Fruit fly (Drosophila melanogaster) whole organism, embryonic: ENCODE data around the gene pdm2.

ENCODE experiments used
- Adf1 ChIP-seq: fragments of 200-800 bp; sonication (Bioruptor generic); IDR thresholded peaks from 2 replicates; pipeline ENCODE4 v1.3.6; 2022; ENCODE audit warnings: missing biosample characterization, missing genetic modification characterization
- Bdp1 ChIP-seq: fragments of 200-800 bp; sonication (Bioruptor generic); optimal IDR thresholded peaks from 3 replicates; lab custom pipeline; 2016; ENCODE audit warnings: missing biosample characterization, missing genetic modification characterization
- CG10431 ChIP-seq: fragments of 200-800 bp; sonication (Bioruptor generic); optimal IDR thresholded peaks from 3 replicates; lab custom pipeline; 2018; ENCODE audit warnings: missing biosample characterization, mild to moderate bottlenecking, missing genetic modification characterization
- CG10462 ChIP-seq: fragments of 200-800 bp; sonication (Bioruptor generic); optimal IDR thresholded peaks from 2 replicates; lab custom pipeline; 2016; ENCODE audit warnings: missing biosample characterization, missing genetic modification characterization
- CG11085 ChIP-seq: fragments of 200-800 bp; sonication (Bioruptor generic); IDR thresholded peaks from 2 replicates; pipeline ENCODE4 v1.3.6; 2022; ENCODE audit warnings: missing biosample characterization, missing genetic modification characterization
- CG13775 ChIP-seq: fragments of 200-800 bp; sonication (Bioruptor generic); optimal IDR thresholded peaks from 3 replicates; lab custom pipeline; 2017; ENCODE audit warnings: missing biosample characterization, mild to moderate bottlenecking, missing genetic modification characterization
- CG14667 ChIP-seq: fragments of 200-800 bp; sonication (Bioruptor generic); IDR thresholded peaks from 2 replicates; pipeline ENCODE4 v1.3.6; 2022; ENCODE audit warnings: missing biosample characterization, missing genetic modification characterization
- CG17912 ChIP-seq: fragments of 200-800 bp; sonication (Bioruptor generic); optimal IDR thresholded peaks from 2 replicates; lab custom pipeline; 2018; ENCODE audit warnings: missing biosample characterization, mild to moderate bottlenecking, missing genetic modification characterization
- CG30431 ChIP-seq: fragments of 200-800 bp; sonication (Bioruptor generic); optimal IDR thresholded peaks from 2 replicates; lab custom pipeline; 2017; ENCODE audit warnings: missing biosample characterization, missing genetic modification characterization
- CG31388 ChIP-seq: fragments of 200-800 bp; sonication (Bioruptor generic); optimal IDR thresholded peaks from 2 replicates; lab custom pipeline; 2016; ENCODE audit warnings: missing biosample characterization, missing genetic modification characterization
- CG34422 ChIP-seq: fragments of 200-800 bp; sonication (Bioruptor generic); IDR thresholded peaks from 3 replicates; pipeline ENCODE4 v1.3.6; 2022; ENCODE audit warnings: missing biosample characterization, missing genetic modification characterization
- CG4707 ChIP-seq: fragments of 200-800 bp; sonication (Bioruptor generic); optimal IDR thresholded peaks from 2 replicates; lab custom pipeline; 2018; ENCODE audit warnings: missing biosample characterization, mild to moderate bottlenecking, missing genetic modification characterization, moderate library complexity
- CG7372 ChIP-seq: fragments of 200-800 bp; sonication (Bioruptor generic); IDR thresholded peaks from 2 replicates; pipeline ENCODE4 v1.3.6; 2022; ENCODE audit warnings: missing biosample characterization, missing genetic modification characterization
- CG7786 ChIP-seq: fragments of 200-800 bp; sonication (Bioruptor generic); optimal IDR thresholded peaks from 2 replicates; lab custom pipeline; 2016; ENCODE audit warnings: missing biosample characterization, missing genetic modification characterization
- CG8290 ChIP-seq, 3 experiments: fragments of 200-800 bp; sonication (Bioruptor generic); optimal IDR thresholded peaks; 2 replicates each; lab custom pipeline; 2016 to 2019; ENCODE audit warnings: missing biosample characterization in 3 of 3, missing genetic modification characterization in 3 of 3, mild to moderate bottlenecking in 2 of 3, moderate library complexity in 1 of 3
- CkIIα-i1 ChIP-seq: fragments of 200-800 bp; sonication (Bioruptor generic); IDR thresholded peaks from 2 replicates; pipeline ENCODE4 v1.3.6; 2022; ENCODE audit warnings: missing biosample characterization, missing genetic modification characterization
- Deaf1 ChIP-seq: fragments of 200-800 bp; optimal IDR thresholded peaks from 3 replicates; lab custom pipeline; 2019; ENCODE audit warnings: missing biosample characterization, mild to moderate bottlenecking, missing genetic modification characterization, moderate library complexity
- Fer1 ChIP-seq: fragments of 200-800 bp; sonication (Bioruptor generic); optimal IDR thresholded peaks from 2 replicates; lab custom pipeline; 2017; ENCODE audit warnings: missing biosample characterization, mild to moderate bottlenecking, missing genetic modification characterization
- Hmx ChIP-seq: fragments of 200-800 bp; sonication (Bioruptor generic); optimal IDR thresholded peaks from 2 replicates; lab custom pipeline; 2016; ENCODE audit warnings: missing biosample characterization, missing genetic modification characterization
- Hsf ChIP-seq: fragments of 200-800 bp; sonication (Bioruptor generic); optimal IDR thresholded peaks from 3 replicates; lab custom pipeline; 2016; ENCODE audit warnings: missing biosample characterization, missing genetic modification characterization
- Nf-YB ChIP-seq: fragments of 200-800 bp; sonication (Bioruptor generic); optimal IDR thresholded peaks from 3 replicates; lab custom pipeline; 2019; ENCODE audit warnings: missing biosample characterization, mild to moderate bottlenecking, missing genetic modification characterization, moderate library complexity
- Opbp ChIP-seq: fragments of 200-800 bp; sonication (Bioruptor generic); IDR thresholded peaks from 3 replicates; pipeline ENCODE4 v1.3.6; 2022; ENCODE audit warnings: missing biosample characterization, missing genetic modification characterization; ENCODE audit not compliant: partially characterized antibody
- PHDP ChIP-seq: fragments of 200-800 bp; sonication (Bioruptor generic); optimal IDR thresholded peaks from 3 replicates; lab custom pipeline; 2018; ENCODE audit warnings: missing biosample characterization, mild to moderate bottlenecking, missing genetic modification characterization, moderate library complexity
- Sox100B ChIP-seq: fragments of 200-800 bp; sonication (Bioruptor generic); optimal IDR thresholded peaks from 3 replicates; lab custom pipeline; 2018; ENCODE audit warnings: missing biosample characterization, mild to moderate bottlenecking, missing genetic modification characterization
- Sox102F ChIP-seq: fragments of 200-800 bp; sonication (Bioruptor generic); optimal IDR thresholded peaks from 2 replicates; lab custom pipeline; 2018; ENCODE audit warnings: missing biosample characterization, mild to moderate bottlenecking, missing genetic modification characterization, moderate library complexity
- Trl ChIP-seq, 3 experiments: fragments of >200 bp in 2 of 3; fragments of 200-800 bp in 1 of 3; sonication (Bioruptor generic) in 1 of 3; optimal IDR thresholded peaks; 2 replicates in 1 of 3; 3 replicates in 2 of 3; lab custom pipeline; 2016 to 2017; ENCODE audit warnings: missing biosample characterization in 1 of 3, missing genetic modification characterization in 1 of 3
- ase ChIP-seq: fragments of 200-800 bp; sonication (Bioruptor generic); IDR thresholded peaks from 3 replicates; pipeline ENCODE4 v1.3.6; 2022; ENCODE audit warnings: missing biosample characterization, missing genetic modification characterization
- ash1 ChIP-seq: fragments of 200-800 bp; sonication (Bioruptor generic); optimal IDR thresholded peaks from 2 replicates; lab custom pipeline; 2018; ENCODE audit warnings: missing biosample characterization, mild to moderate bottlenecking, missing genetic modification characterization
- az2 ChIP-seq: fragments of 200-800 bp; sonication (Bioruptor generic); optimal IDR thresholded peaks from 3 replicates; lab custom pipeline; 2016; ENCODE audit warnings: missing biosample characterization, missing genetic modification characterization
- caup ChIP-seq: fragments of 200-800 bp; sonication (Bioruptor generic); optimal IDR thresholded peaks from 3 replicates; lab custom pipeline; 2017; ENCODE audit warnings: missing biosample characterization, mild to moderate bottlenecking, missing genetic modification characterization, moderate library complexity; ENCODE audit not compliant: severe bottlenecking
- corto ChIP-seq: fragments of 200-800 bp; sonication (Bioruptor generic); optimal IDR thresholded peaks from 2 replicates; lab custom pipeline; 2016; ENCODE audit warnings: missing biosample characterization, mild to moderate bottlenecking, missing genetic modification characterization, moderate library complexity
- croc ChIP-seq: fragments of 200-800 bp; sonication (Bioruptor generic); conservative IDR thresholded peaks from 3 replicates; pipeline ENCODE4 v1.3.6; 2022; ENCODE audit warnings: missing biosample characterization, missing genetic modification characterization
- dysf ChIP-seq: fragments of 200-800 bp; sonication (Bioruptor generic); IDR thresholded peaks from 3 replicates; pipeline ENCODE4 v1.3.6; 2022; ENCODE audit warnings: missing biosample characterization, missing genetic modification characterization
- fd3F ChIP-seq: fragments of 200-800 bp; sonication (Bioruptor generic); optimal IDR thresholded peaks from 2 replicates; lab custom pipeline; 2018; ENCODE audit warnings: missing biosample characterization, mild to moderate bottlenecking, missing genetic modification characterization, moderate library complexity
- fd64A ChIP-seq: fragments of 200-800 bp; sonication (Bioruptor generic); optimal IDR thresholded peaks from 3 replicates; lab custom pipeline; 2018; ENCODE audit warnings: missing biosample characterization, mild to moderate bottlenecking, missing genetic modification characterization
- gem ChIP-seq: fragments of 200-800 bp; sonication (Bioruptor generic); optimal IDR thresholded peaks from 2 replicates; lab custom pipeline; 2019; ENCODE audit warnings: missing biosample characterization, mild to moderate bottlenecking, missing genetic modification characterization, moderate library complexity
- gfzf ChIP-seq: fragments of 200-800 bp; sonication (Bioruptor generic); optimal IDR thresholded peaks from 2 replicates; lab custom pipeline; 2016; ENCODE audit warnings: missing biosample characterization, mild to moderate bottlenecking, missing genetic modification characterization, moderate library complexity
- gt ChIP-seq: fragments of 200-800 bp; sonication (Bioruptor generic); IDR thresholded peaks from 2 replicates; pipeline ENCODE4 v1.3.6; 2022; ENCODE audit warnings: missing biosample characterization, missing genetic modification characterization
- inv ChIP-seq: fragments of 200-800 bp; sonication (Bioruptor generic); IDR thresholded peaks from 2 replicates; pipeline ENCODE4 v1.3.6; 2022; ENCODE audit warnings: missing biosample characterization, missing genetic modification characterization; ENCODE audit not compliant: partially characterized antibody
- kay ChIP-seq: fragments of 200-800 bp; sonication (Bioruptor generic); optimal IDR thresholded peaks from 2 replicates; lab custom pipeline; 2016; ENCODE audit warnings: missing biosample characterization, missing genetic modification characterization
- lilli ChIP-seq: fragments of 200-800 bp; sonication (Bioruptor generic); optimal IDR thresholded peaks from 3 replicates; lab custom pipeline; 2016; ENCODE audit warnings: missing biosample characterization, missing genetic modification characterization
- nau ChIP-seq: fragments of 200-800 bp; sonication (Bioruptor generic); optimal IDR thresholded peaks from 3 replicates; lab custom pipeline; 2017; ENCODE audit warnings: missing biosample characterization, mild to moderate bottlenecking, missing genetic modification characterization, missing genetic modification reagents
- nom ChIP-seq: fragments of 200-800 bp; sonication (Bioruptor generic); optimal IDR thresholded peaks from 2 replicates; lab custom pipeline; 2017; ENCODE audit warnings: missing biosample characterization, missing genetic modification characterization, mild to moderate bottlenecking, moderate library complexity, missing genetic modification reagents
- p53 ChIP-seq: fragments of 200-800 bp; sonication (Bioruptor generic); optimal IDR thresholded peaks from 2 replicates; lab custom pipeline; 2016; ENCODE audit warnings: missing biosample characterization, missing genetic modification characterization
- pho ChIP-seq: fragments of 200-800 bp; sonication (Bioruptor generic); optimal IDR thresholded peaks from 2 replicates; lab custom pipeline; 2016; ENCODE audit warnings: missing biosample characterization, missing genetic modification characterization
- toy ChIP-seq: fragments of 200-800 bp; sonication (Bioruptor generic); IDR thresholded peaks from 2 replicates; pipeline ENCODE4 v1.3.6; 2022; ENCODE audit warnings: missing biosample characterization, missing genetic modification characterization
- usp ChIP-seq: fragments of >200 bp; optimal IDR thresholded peaks from 2 replicates; lab custom pipeline; 2017; ENCODE audit warnings: missing biosample characterization, missing genetic modification characterization
- vnd ChIP-seq: fragments of 200-800 bp; sonication (Bioruptor generic); IDR thresholded peaks from 3 replicates; pipeline ENCODE4 v1.3.6; 2022; ENCODE audit warnings: missing biosample characterization, missing genetic modification characterization; ENCODE audit not compliant: partially characterized antibody

Gene pdm2

dm6 chr2L:12718437-12719376 lies 61.7 kb downstream of the pdm2 start, which contains the start of gene MRP (continued):
- TF ChIP-seq nom (GFP tag; lab: Kevin White, UChicago) (no peak), az2 (GFP tag; lab: Kevin White, UChicago) (no peak), Bdp1 (no peak), croc (GFP tag; lab: Robert Waterston, UW) (no peak), PHDP (tag; lab: Kevin White, UChicago) (no peak), gfzf (GFP tag; lab: Kevin White, UChicago) (no peak), Hmx (GFP tag; lab: Kevin White, UChicago) (no peak), CG14667 (GFP tag; lab: Robert Waterston, UW) (no peak), p53 (GFP tag; lab: Kevin White, UChicago) (no peak), CG13775 (GFP tag; lab: Kevin White, UChicago) (no peak), gt (no peak), CG8290 (GFP tag; optimal IDR thresholded peaks at IDR 0.05; lab: Kevin White, UChicago) (no peak), CG8290 (tag; optimal IDR thresholded peaks at IDR 0.05; lab: Kevin White, UChicago) (no peak), CG31388 (GFP tag; lab: Kevin White, UChicago) (no peak), CkIIα-i1 (GFP tag; lab: Robert Waterston, UW) (no peak), corto (GFP tag; lab: Kevin White, UChicago) (no peak), Adf1 (GFP tag; lab: Robert Waterston, UW) (peak; percentile 63), caup (peak; percentile 48), toy (no peak), dysf (GFP tag; lab: Robert Waterston, UW) (no peak), CG34422 (GFP tag; lab: Robert Waterston, UW) (peak; percentile 72; the same call in 1 of the 3 replicates), CG30431 (GFP tag; lab: Kevin White, UChicago) (no peak), CG17912 (GFP tag; lab: Kevin White, UChicago) (no peak), ase (GFP tag; lab: Robert Waterston, UW) (0 out of 3 replicates have a peak, but pooled peaks have one; percentile 37), usp (no peak), vnd (GFP tag; lab: Robert Waterston, UW) (no peak), Deaf1 (tag; lab: Kevin White, UChicago) (peak; percentile 81), Trl (optimal IDR thresholded peaks at IDR 0.05; lab: Kevin White, UChicago) (peak in 1 of 2 experiments; percentile 83), Trl (GFP tag; optimal IDR thresholded peaks at IDR 0.05; lab: Kevin White, UChicago) (no peak), pho (no peak), gem (tag; lab: Kevin White, UChicago) (no peak), ash1 (GFP tag; lab: Kevin White, UChicago) (no peak), Hsf (GFP tag; lab: Kevin White, UChicago) (no peak), nau (GFP tag; lab: Kevin White, UChicago) (no peak), Fer1 (peak; percentile 59), CG11085 (no peak), CG10431 (GFP tag; lab: Kevin White, UChicago) (no peak), Opbp (GFP tag; lab: Robert Waterston, UW) (no peak), CG10462 (GFP tag; lab: Kevin White, UChicago) (no peak), fd64A (GFP tag; lab: Kevin White, UChicago) (no peak), inv (GFP tag; lab: Robert Waterston, UW) (peak; percentile 17; the same call in 1 of the 2 replicates), CG7372 (GFP tag; lab: Robert Waterston, UW) (no peak), kay (no peak), Sox102F (GFP tag; lab: Kevin White, UChicago) (no peak), Nf-YB (GFP tag; lab: Kevin White, UChicago) (no peak), fd3F (GFP tag; lab: Kevin White, UChicago) (no peak), lilli (GFP tag; lab: Kevin White, UChicago) (no peak), Sox100B (GFP tag; lab: Kevin White, UChicago) (no peak), CG7786 (no peak), CG4707 (GFP tag; lab: Kevin White, UChicago) (no peak)
